Worm (Caenorhabditis elegans) whole organism, L2 larva: ENCODE data around the gene galt-1.

Experiments
- ama-1 ChIP-seq: fragments of 150-350 bp; optimal IDR thresholded peaks from 2 replicates; lab custom pipeline; 2018; ENCODE audit warnings: inconsistent platforms
- blmp-1 ChIP-seq: sonication (generic microtip); optimal IDR thresholded peaks from 2 replicates; lab custom pipeline; 2017; ENCODE audit warnings: missing genetic modification characterization, mild to moderate bottlenecking, missing compliant biosample characterization, antibody characterized with exemption, moderate library complexity; ENCODE audit not compliant: insufficient read depth
- ceh-16 ChIP-seq: fragments of 150-350 bp; optimal IDR thresholded peaks from 2 replicates; lab custom pipeline; 2014; ENCODE audit warnings: missing biosample characterization, missing genetic modification characterization
- elt-3 ChIP-seq: sonication (generic microtip); optimal IDR thresholded peaks from 2 replicates; lab custom pipeline; 2017; ENCODE audit warnings: missing biosample characterization, missing genetic modification characterization
- lin-13 ChIP-seq: fragments of 150-350 bp; optimal IDR thresholded peaks from 2 replicates; lab custom pipeline; 2014; ENCODE audit warnings: missing biosample characterization, missing genetic modification reagents, missing genetic modification characterization
- snpc-4 ChIP-seq: fragments of 150-350 bp; optimal IDR thresholded peaks from 2 replicates; lab custom pipeline; 2014; ENCODE audit warnings: missing biosample characterization, missing genetic modification characterization

- no peak for TF ChIP-seq ama-1
- TF ChIP-seq snpc-4 (tag; lab: Kevin White, UChicago), result no peak
- TF ChIP-seq lin-13 (GFP tag; lab: Kevin White, UChicago), result no peak
- no peak for TF ChIP-seq blmp-1 (tag; lab: Kevin White, UChicago)
- TF ChIP-seq elt-3 (tag; lab: Kevin White, UChicago), result no peak
- no peak for TF ChIP-seq ceh-16
Observed at ce11 chrV:5912426-5912825, 18.3 kb upstream of the galt-1 start, which contains the start of gene C04E6.13.
